Worm (Caenorhabditis elegans) whole organism, L4 larva: ENCODE results near the gene toc-1.

ENCODE experiments used
- F26F4.8 ChIP-seq: fragments of 200-800 bp; sonication (Bioruptor generic); conservative IDR thresholded peaks from 2 replicates; pipeline ENCODE4 v1.3.6; 2022; ENCODE audit warnings: missing genetic modification characterization, missing compliant biosample characterization
- F37D6.2 ChIP-seq: sonication (generic microtip); optimal IDR thresholded peaks from 2 replicates; lab custom pipeline; 2016; ENCODE audit warnings: mild to moderate bottlenecking, missing genetic modification characterization, missing compliant biosample characterization
- F44E2.7 ChIP-seq: fragments of 200-800 bp; sonication (Bioruptor generic); IDR thresholded peaks from 2 replicates; pipeline ENCODE4 v2.1.2; 2022; ENCODE audit warnings: missing genetic modification characterization, missing compliant biosample characterization
- T20F7.1 ChIP-seq: fragments of 200-800 bp; sonication (Bioruptor generic); optimal IDR thresholded peaks from 2 replicates; lab custom pipeline; 2018; ENCODE audit warnings: mild to moderate bottlenecking, missing genetic modification characterization, missing compliant biosample characterization
- ZK546.5 ChIP-seq, 2 experiments: sonication (generic microtip); optimal IDR thresholded peaks; 2 replicates each; lab custom pipeline; 2017; ENCODE audit warnings: missing biosample characterization in 2 of 2, missing genetic modification characterization in 2 of 2
- aha-1 ChIP-seq: fragments of 150-350 bp; peaks from one replicate; lab custom pipeline; 2014; ENCODE audit warnings: missing biosample characterization, missing genetic modification characterization
- aly-2 ChIP-seq: sonication (generic microtip); optimal IDR thresholded peaks from 2 replicates; lab custom pipeline; 2018; ENCODE audit warnings: missing biosample characterization, missing genetic modification characterization
- ama-1 ChIP-seq: fragments of 150-350 bp; optimal IDR thresholded peaks from 2 replicates; lab custom pipeline; 2014; ENCODE audit warnings: inconsistent platforms, mixed read lengths
- ceh-28 ChIP-seq: fragments of 150-350 bp; optimal IDR thresholded peaks from 2 replicates; lab custom pipeline; 2014; ENCODE audit warnings: missing biosample characterization, missing genetic modification reagents, missing genetic modification characterization
- ceh-62 ChIP-seq: sonication (generic microtip); optimal IDR thresholded peaks from 2 replicates; lab custom pipeline; 2017; ENCODE audit warnings: missing biosample characterization, missing genetic modification characterization
- cey-2 ChIP-seq: sonication (generic microtip); optimal IDR thresholded peaks from 3 replicates; lab custom pipeline; 2017; ENCODE audit warnings: missing genetic modification characterization, mild to moderate bottlenecking, missing compliant biosample characterization, antibody characterized with exemption, borderline replicate concordance; ENCODE audit not compliant: insufficient read depth
- daf-16 ChIP-seq, 3 experiments: sonication (generic microtip); optimal IDR thresholded peaks; 2 replicates each; lab custom pipeline; 2016 to 2017; ENCODE audit warnings: missing genetic modification characterization in 3 of 3, missing genetic modification reagents in 3 of 3, mild to moderate bottlenecking in 2 of 3, missing compliant biosample characterization in 2 of 3, missing biosample characterization in 1 of 3, moderate library complexity in 1 of 3
- dve-1 ChIP-seq: sonication (generic microtip); optimal IDR thresholded peaks from 2 replicates; lab custom pipeline; 2017; ENCODE audit warnings: antibody characterized with exemption, mild to moderate bottlenecking, missing genetic modification characterization, missing compliant biosample characterization; ENCODE audit not compliant: insufficient read depth
- fos-1 ChIP-seq: fragments of 150-350 bp; optimal IDR thresholded peaks from 2 replicates; lab custom pipeline; 2014; ENCODE audit warnings: missing biosample characterization, missing genetic modification characterization
- jun-1 ChIP-seq: fragments of 150-350 bp; optimal IDR thresholded peaks from 2 replicates; lab custom pipeline; 2014; ENCODE audit warnings: missing biosample characterization, missing genetic modification reagents, missing genetic modification characterization
- lin-13 ChIP-seq: fragments of 150-350 bp; optimal IDR thresholded peaks from 2 replicates; lab custom pipeline; 2014; ENCODE audit warnings: missing biosample characterization, missing genetic modification reagents, missing genetic modification characterization
- lin-15B ChIP-seq: fragments of 150-350 bp; sonication (generic microtip); optimal IDR thresholded peaks from 3 replicates; lab custom pipeline; 2014; ENCODE audit warnings: missing biosample characterization, missing genetic modification characterization
- lin-39 ChIP-seq: fragments of 150-350 bp; optimal IDR thresholded peaks from 2 replicates; lab custom pipeline; 2014; ENCODE audit warnings: missing biosample characterization, missing genetic modification reagents, missing genetic modification characterization
- lsy-2 ChIP-seq, 2 experiments: fragments of 150-350 bp in 1 of 2; sonication (generic microtip) in 1 of 2; optimal IDR thresholded peaks; 2 replicates each; lab custom pipeline; 2014 to 2017; ENCODE audit warnings: missing biosample characterization in 2 of 2, missing genetic modification characterization in 2 of 2
- madf-9 ChIP-seq: fragments of 200-800 bp; sonication (Bioruptor generic); conservative IDR thresholded peaks from 2 replicates; pipeline ENCODE4 v1.3.6; 2022; ENCODE audit warnings: missing genetic modification reagents, missing genetic modification characterization, missing compliant biosample characterization
- mdl-1 ChIP-seq, 2 experiments: fragments of 150-350 bp in 1 of 2; sonication (generic microtip) in 1 of 2; optimal IDR thresholded peaks; 2 replicates each; lab custom pipeline; 2014 to 2017; ENCODE audit warnings: missing biosample characterization in 2 of 2, missing genetic modification characterization in 2 of 2
- mes-2 ChIP-seq: sonication (generic microtip); optimal IDR thresholded peaks from 2 replicates; lab custom pipeline; 2016; ENCODE audit warnings: missing genotype, mild to moderate bottlenecking, missing genetic modification characterization, missing compliant biosample characterization; ENCODE audit not compliant: poor library complexity, severe bottlenecking
- mxl-3 ChIP-seq: fragments of 200-800 bp; sonication (Bioruptor generic); optimal IDR thresholded peaks from 2 replicates; lab custom pipeline; 2018; ENCODE audit warnings: mild to moderate bottlenecking, missing genetic modification characterization, missing compliant biosample characterization
- nhr-11 ChIP-seq: fragments of 150-350 bp; optimal IDR thresholded peaks from 2 replicates; lab custom pipeline; 2014; ENCODE audit warnings: missing biosample characterization, missing genetic modification characterization
- nhr-25 ChIP-seq: sonication (generic microtip); optimal IDR thresholded peaks from 2 replicates; lab custom pipeline; 2017; ENCODE audit warnings: missing genetic modification characterization, mild to moderate bottlenecking, missing compliant biosample characterization, antibody characterized with exemption, moderate library complexity, borderline replicate concordance; ENCODE audit not compliant: insufficient read depth
- nhr-28 ChIP-seq: fragments of 150-350 bp; optimal IDR thresholded peaks from 2 replicates; lab custom pipeline; 2014; ENCODE audit warnings: missing biosample characterization, missing genetic modification characterization
- nhr-6 ChIP-seq: fragments of 150-350 bp; optimal IDR thresholded peaks from 2 replicates; lab custom pipeline; 2014; ENCODE audit warnings: missing biosample characterization, missing genetic modification characterization
- nhr-76 ChIP-seq: fragments of 150-350 bp; optimal IDR thresholded peaks from 2 replicates; lab custom pipeline; 2014; ENCODE audit warnings: missing biosample characterization, missing genetic modification characterization
- php-3 ChIP-seq: fragments of 200-800 bp; sonication (Bioruptor generic); IDR thresholded peaks from 2 replicates; pipeline ENCODE4 v1.3.6; 2022; ENCODE audit warnings: missing genetic modification reagents, missing genetic modification characterization, missing compliant biosample characterization
- pqm-1 ChIP-seq: sonication (generic microtip); optimal IDR thresholded peaks from 2 replicates; lab custom pipeline; 2017; ENCODE audit warnings: missing biosample characterization, missing genetic modification characterization
- sdz-12 ChIP-seq: fragments of 200-800 bp; sonication (Bioruptor generic); optimal IDR thresholded peaks from 2 replicates; lab custom pipeline; 2018; ENCODE audit warnings: mild to moderate bottlenecking, missing genetic modification characterization, missing compliant biosample characterization
- spr-1 ChIP-seq: sonication (generic microtip); optimal IDR thresholded peaks from 2 replicates; lab custom pipeline; 2016; ENCODE audit warnings: mild to moderate bottlenecking, missing genetic modification characterization, missing compliant biosample characterization
- unc-130 ChIP-seq: sonication (generic microtip); optimal IDR thresholded peaks from 2 replicates; lab custom pipeline; 2016; ENCODE audit warnings: missing genetic modification reagents, missing genetic modification characterization, missing compliant biosample characterization
- unc-39 ChIP-seq: sonication (generic microtip); optimal IDR thresholded peaks from 2 replicates; lab custom pipeline; 2017; ENCODE audit warnings: missing biosample characterization, missing genetic modification characterization
- unc-62 ChIP-seq, 3 experiments: fragments of 150-350 bp in 1 of 3; sonication (generic microtip); optimal IDR thresholded peaks in 2 of 3; peaks in 1 of 3; 1 replicate in 1 of 3; 2 replicates in 2 of 3; lab custom pipeline; 2014 to 2017; ENCODE audit warnings: missing biosample characterization in 3 of 3, missing genetic modification characterization in 3 of 3, missing genetic modification reagents in 3 of 3, missing genotype in 1 of 3
- vab-7 ChIP-seq: fragments of 200-800 bp; sonication (Bioruptor generic); IDR thresholded peaks from 2 replicates; pipeline ENCODE4 v1.3.6; 2022; ENCODE audit warnings: missing genetic modification reagents, missing genetic modification characterization, missing compliant biosample characterization
- zfp-3 ChIP-seq: fragments of 200-800 bp; sonication (Bioruptor generic); conservative IDR thresholded peaks from 2 replicates; pipeline ENCODE4 v1.3.6; 2022; ENCODE audit warnings: missing genetic modification reagents, missing genetic modification characterization, missing compliant biosample characterization
- zip-2 ChIP-seq: fragments of 150-350 bp; optimal IDR thresholded peaks from 2 replicates; lab custom pipeline; 2014; ENCODE audit warnings: missing biosample characterization, missing genetic modification characterization

toc-1 gene

DNA sequence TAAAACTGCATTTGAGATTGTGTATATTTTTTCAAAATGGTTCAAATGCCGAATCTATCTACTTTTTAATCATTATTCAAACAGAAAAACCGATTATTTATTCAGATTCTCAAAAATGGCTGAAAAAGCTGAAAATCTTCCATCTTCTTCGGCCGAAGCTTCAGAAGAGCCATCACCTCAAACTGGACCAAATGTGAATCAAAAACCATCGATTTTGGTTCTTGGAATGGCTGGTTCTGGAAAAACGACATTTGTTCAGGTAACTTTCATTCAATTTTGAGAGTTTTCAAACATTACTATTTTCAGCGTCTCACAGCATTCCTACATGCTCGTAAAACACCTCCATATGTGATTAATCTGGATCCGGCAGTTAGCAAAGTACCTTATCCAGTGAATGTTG is 16.1 kb upstream of the toc-1 start, which contains the start of gene gop-2:
TSS of gene gop-2 (plus strand) at position 106 of the 400 bp plus-strand sequence.
- TF ChIP-seq ama-1 (lab: Kevin White, UChicago) (peak; percentile 24), lsy-2 (tag; optimal IDR thresholded peaks at IDR 0.05; lab: Kevin White, UChicago) (no peak), lin-15B (tag; lab: Kevin White, UChicago) (no peak), unc-62 (GFP tag; optimal IDR thresholded peaks at IDR 0.05 in 1 of 2; lab: Kevin White, UChicago) (peak in 1 of 2 experiments; percentile 92), unc-62 (tag; optimal IDR thresholded peaks at IDR 0.05; lab: Kevin White, UChicago) (no peak), sdz-12 (no peak)
- TF ChIP-seq, all 104 proteins: peak for 2

DNA sequence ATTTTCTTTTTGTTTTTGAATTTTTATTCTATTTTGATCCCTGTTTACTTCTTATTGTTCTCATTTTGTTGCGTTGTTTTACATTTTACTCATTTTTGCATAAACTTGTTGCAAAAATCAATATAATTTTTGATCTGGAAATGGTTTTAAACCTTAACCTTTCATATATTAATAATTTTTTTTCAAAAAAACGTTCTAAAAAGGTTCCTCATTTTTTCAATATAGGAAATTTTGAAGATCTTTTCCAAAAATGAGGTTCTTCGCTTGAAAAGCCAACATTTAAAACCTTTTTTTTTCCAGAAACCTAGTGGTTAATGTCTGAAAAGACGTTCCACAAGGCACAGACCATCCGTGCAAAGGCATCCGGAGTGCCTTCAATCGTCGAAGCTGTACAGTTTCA is 14.7 kb upstream of the toc-1 start, which contains the start of gene gop-3:
TSS of gene gop-3 (plus strand) at position 301 of the 400 bp plus-strand sequence.
- TF ChIP-seq ZK546.5 (tag; optimal IDR thresholded peaks at IDR 0.05; lab: Kevin White, UChicago), result no peak
- TF ChIP-seq nhr-76, result no peak

DNA sequence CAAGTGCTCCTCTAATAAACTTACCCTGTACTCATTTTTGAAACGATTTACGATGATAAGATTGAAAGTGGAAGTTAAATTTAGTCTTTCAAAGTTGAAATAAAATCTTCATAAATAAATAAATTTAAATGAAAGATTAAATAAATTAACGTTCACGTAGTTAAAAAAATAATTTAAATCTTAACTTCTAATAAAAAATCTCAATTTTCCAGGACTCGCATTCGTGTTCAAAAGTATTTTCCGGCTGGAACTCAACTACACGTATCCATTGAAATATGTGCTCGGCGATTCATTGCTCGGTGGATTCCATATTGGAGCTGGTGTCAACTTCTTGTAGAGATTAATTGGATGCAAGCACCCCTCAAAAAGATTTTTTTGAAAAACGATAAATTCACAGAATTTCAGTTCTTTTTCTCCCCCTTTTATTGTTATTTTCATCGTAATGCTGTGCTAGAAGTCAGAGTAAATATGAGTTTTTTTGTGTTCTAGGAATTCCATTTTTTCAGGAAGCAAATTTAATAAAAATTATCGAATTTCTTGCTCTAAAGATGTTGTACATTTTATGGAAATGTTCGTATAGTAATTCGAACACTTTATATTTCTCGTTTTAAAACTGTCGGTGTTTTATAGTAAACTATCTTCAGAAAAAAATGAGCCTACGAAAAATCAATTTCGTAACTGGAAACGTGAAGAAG is 11.6 kb upstream of the toc-1 start, which contains the start of the genes C34E10.9 and hap-1:
TSS of gene C34E10.9 (minus strand) at position 101 of the 695 bp plus-strand sequence.
TSS of gene hap-1 (plus strand) at position 645 of the 695 bp plus-strand sequence.
- TF ChIP-seq cey-2 (tag; lab: Kevin White, UChicago) (no peak), lin-13 (GFP tag; lab: Kevin White, UChicago) (no peak), dve-1 (tag; lab: Kevin White, UChicago) (no peak), nhr-28 (tag; lab: Kevin White, UChicago) (no peak), madf-9 (no peak), nhr-11 (tag; lab: Kevin White, UChicago) (no peak), sdz-12 (no peak), spr-1 (no peak), php-3 (GFP tag; lab: Robert Waterston, UW) (no peak), lin-39 (tag; lab: Kevin White, UChicago) (no peak), fos-1 (tag; lab: Kevin White, UChicago) (no peak), ceh-62 (no peak)

DNA sequence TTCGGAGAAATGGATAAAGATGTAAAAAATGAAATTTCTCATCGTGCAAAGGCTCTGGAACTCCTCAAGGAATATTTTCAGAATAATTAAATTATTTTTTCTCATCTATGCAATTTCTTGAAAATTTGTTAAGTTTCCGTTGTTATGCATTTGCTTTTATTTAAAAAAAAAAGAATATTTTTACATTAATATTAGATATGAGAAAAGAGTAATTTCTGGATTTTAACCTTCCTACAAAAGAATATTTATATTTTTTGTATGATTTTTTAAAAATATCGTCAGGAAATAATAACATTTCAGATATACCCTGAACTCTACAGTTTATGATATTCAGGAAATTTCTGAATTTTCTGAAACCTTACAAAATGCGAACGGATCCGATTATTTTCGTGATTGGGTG is 10.2 kb upstream of the toc-1 start, which contains the start of gene gro-1:
TSS of gene gro-1 (plus strand) at position 301 of the 400 bp plus-strand sequence.
- TF ChIP-seq unc-130 (GFP tag; lab: Kevin White, UChicago) (no peak), unc-62 (GFP tag; optimal IDR thresholded peaks at IDR 0.05 in 1 of 2; lab: Kevin White, UChicago) (peak in 1 of 2 experiments; percentile 17), unc-62 (tag; optimal IDR thresholded peaks at IDR 0.05; lab: Kevin White, UChicago) (no peak), mxl-3 (GFP tag; lab: Kevin White, UChicago) (no peak), mdl-1 (tag; optimal IDR thresholded peaks at IDR 0.05; lab: Kevin White, UChicago) (no peak)

DNA sequence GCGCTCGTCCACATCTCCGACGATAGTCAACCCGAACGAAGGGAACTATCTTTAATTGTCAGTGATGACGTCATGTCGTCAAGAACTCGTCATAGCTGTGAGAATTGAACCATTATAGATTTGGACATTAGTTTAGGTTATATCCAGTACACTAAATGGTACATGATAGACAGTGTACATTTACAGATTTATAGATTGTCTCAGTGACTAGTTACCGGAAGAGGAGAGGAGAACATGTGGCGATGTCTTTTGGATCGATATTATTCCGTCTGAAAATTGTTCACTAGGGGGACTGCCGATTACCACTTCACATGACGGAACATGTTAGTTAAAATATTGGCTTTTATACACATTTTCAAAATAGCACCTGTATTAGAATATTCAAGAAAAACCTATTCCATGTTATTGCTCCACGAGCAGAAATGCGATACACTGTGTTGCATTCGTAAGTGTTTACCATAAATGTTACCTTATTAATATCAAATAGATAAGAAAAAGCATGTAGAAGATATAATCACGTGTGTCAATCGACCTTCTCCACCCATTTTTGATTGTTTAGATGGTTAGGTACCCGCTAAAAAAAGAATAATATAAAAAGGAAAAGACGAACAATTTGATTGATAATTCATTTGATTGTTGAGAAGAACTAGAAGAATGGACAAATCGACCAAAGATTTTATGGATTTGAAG is 7.7 kb upstream of the toc-1 start, which contains the start of gene ZC395.5:
TSS of gene ZC395.5 (plus strand) at position 632 of the 690 bp plus-strand sequence.
- TF ChIP-seq pqm-1 (peak; percentile 54), mes-2 (tag; lab: Kevin White, UChicago) (no peak), aha-1 (tag; lab: Kevin White, UChicago) (no peak), nhr-11 (tag; lab: Kevin White, UChicago) (no peak), T20F7.1 (peak; percentile 10), ZK546.5 (tag; optimal IDR thresholded peaks at IDR 0.05; lab: Kevin White, UChicago) (no peak), ceh-28 (no peak), unc-130 (GFP tag; lab: Kevin White, UChicago) (no peak), php-3 (GFP tag; lab: Robert Waterston, UW) (0 out of 2 replicates have a peak, but pooled peaks have one; percentile 44), daf-16 (GFP tag; optimal IDR thresholded peaks at IDR 0.05; lab: Kevin White, UChicago) (no peak), daf-16 (tag; optimal IDR thresholded peaks at IDR 0.05; lab: Kevin White, UChicago) (peak; percentile 96), jun-1 (tag; lab: Kevin White, UChicago) (no peak), unc-39 (no peak), aly-2 (no peak), nhr-6 (tag; lab: Kevin White, UChicago) (no peak), F44E2.7 (GFP tag; lab: Robert Waterston, UW) (no peak), lin-39 (tag; lab: Kevin White, UChicago) (no peak), vab-7 (GFP tag; lab: Robert Waterston, UW) (no peak), zfp-3 (no peak), nhr-28 (tag; lab: Kevin White, UChicago) (peak; percentile 12), F26F4.8 (GFP tag; lab: Robert Waterston, UW) (no peak), ama-1 (lab: Kevin White, UChicago) (no peak), F37D6.2 (tag; lab: Kevin White, UChicago) (no peak), ceh-62 (no peak), nhr-25 (tag; lab: Kevin White, UChicago) (no peak), zip-2 (tag; lab: Kevin White, UChicago) (no peak)
